Fruit fly (Drosophila melanogaster): Measurements from ENCODE around the gene CG7632.

CG7632 gene

dm6 chr3L:21292700-21293099, 11.8 kb upstream of the CG7632 start, which contains the start of gene Cpr78Ca:
Cpr78Ca (minus strand) TSS chr3L:21292800.
- TF ChIP-seq Crg-1 (GFP tag; optimal IDR thresholded peaks at IDR 0.05) (no peak), cic (GFP tag; optimal IDR thresholded peaks at IDR 0.05) (no peak), tj (GFP tag; optimal IDR thresholded peaks at IDR 0.05) (no peak), bab1 (GFP tag; optimal IDR thresholded peaks at IDR 0.05) (no peak), CG7045 (GFP tag; optimal IDR thresholded peaks at IDR 0.05) (no peak), Mnt (GFP tag; optimal IDR thresholded peaks at IDR 0.05) (no peak), CG5204 (GFP tag; optimal IDR thresholded peaks at IDR 0.05) (no peak), CG14711 (tag; optimal IDR thresholded peaks at IDR 0.05) (no peak), CG7101 (tag; optimal IDR thresholded peaks at IDR 0.05) (no peak), Hr96 (GFP tag; optimal IDR thresholded peaks at IDR 0.05) (no peak), kay (GFP tag; ENCODE audit: borderline replicate concordance) (no peak), pad (GFP tag; optimal IDR thresholded peaks at IDR 0.05) (no peak), cnc (optimal IDR thresholded peaks at IDR 0.05) (no peak), CG33017 (tag; optimal IDR thresholded peaks at IDR 0.05) (no peak), CG1620 (GFP tag; optimal IDR thresholded peaks at IDR 0.05) (no peak), CG12768 (GFP tag; optimal IDR thresholded peaks at IDR 0.05) (no peak), Clk (GFP tag; optimal IDR thresholded peaks at IDR 0.05) (no peak), CG11617 (GFP tag; optimal IDR thresholded peaks at IDR 0.05) (no peak), ovo (GFP tag; optimal IDR thresholded peaks at IDR 0.05) (no peak)

dm6 chr3L:21294202-21294601, 10.3 kb upstream of the CG7632 start, which contains the start of gene Cpr78Cb:
Cpr78Cb (plus strand) TSS chr3L:21294492.
- no peak for TF ChIP-seq Clk (GFP tag; optimal IDR thresholded peaks at IDR 0.05)
- no peak for TF ChIP-seq pad (GFP tag; optimal IDR thresholded peaks at IDR 0.05)
- no peak for TF ChIP-seq cnc (optimal IDR thresholded peaks at IDR 0.05)
- no peak for TF ChIP-seq Hr96 (GFP tag; optimal IDR thresholded peaks at IDR 0.05)
- no peak for TF ChIP-seq CG12768 (GFP tag; optimal IDR thresholded peaks at IDR 0.05)
- TF ChIP-seq CG1620 (GFP tag; optimal IDR thresholded peaks at IDR 0.05): no peak
- TF ChIP-seq CG7101 (tag; optimal IDR thresholded peaks at IDR 0.05): no peak
- TF ChIP-seq Mnt (GFP tag; optimal IDR thresholded peaks at IDR 0.05): no peak
- no peak for TF ChIP-seq cic (GFP tag; optimal IDR thresholded peaks at IDR 0.05)
- no peak for TF ChIP-seq kay (GFP tag; ENCODE audit: borderline replicate concordance)
- TF ChIP-seq CG5204 (GFP tag; optimal IDR thresholded peaks at IDR 0.05): no peak
- no peak for TF ChIP-seq toe (GFP tag; optimal IDR thresholded peaks at IDR 0.05)
- TF ChIP-seq Crg-1 (GFP tag; optimal IDR thresholded peaks at IDR 0.05): no peak
- TF ChIP-seq CG33017 (tag; optimal IDR thresholded peaks at IDR 0.05): no peak
- TF ChIP-seq ovo (GFP tag; optimal IDR thresholded peaks at IDR 0.05): no peak

dm6 chr3L:21297703-21298102, 6.8 kb upstream of the CG7632 start, which contains the start of gene Edg78E:
Edg78E (minus strand) TSS chr3L:21297803.
- TF ChIP-seq CG33017 (tag; optimal IDR thresholded peaks at IDR 0.05) (no peak), pad (GFP tag; optimal IDR thresholded peaks at IDR 0.05) (no peak), CG14711 (tag; optimal IDR thresholded peaks at IDR 0.05) (no peak), CG7045 (GFP tag; optimal IDR thresholded peaks at IDR 0.05) (no peak), CG1620 (GFP tag; optimal IDR thresholded peaks at IDR 0.05) (no peak), Clk (GFP tag; optimal IDR thresholded peaks at IDR 0.05) (no peak), Hr96 (GFP tag; optimal IDR thresholded peaks at IDR 0.05) (no peak), CG12768 (GFP tag; optimal IDR thresholded peaks at IDR 0.05) (no peak), CG11617 (GFP tag; optimal IDR thresholded peaks at IDR 0.05) (no peak), cic (GFP tag; optimal IDR thresholded peaks at IDR 0.05) (no peak), CG5204 (GFP tag; optimal IDR thresholded peaks at IDR 0.05) (no peak), cnc (optimal IDR thresholded peaks at IDR 0.05) (no peak), tj (GFP tag; optimal IDR thresholded peaks at IDR 0.05) (no peak), Crg-1 (GFP tag; optimal IDR thresholded peaks at IDR 0.05) (no peak), ovo (GFP tag; optimal IDR thresholded peaks at IDR 0.05) (no peak), kay (GFP tag; ENCODE audit: borderline replicate concordance) (no peak)

DNA sequence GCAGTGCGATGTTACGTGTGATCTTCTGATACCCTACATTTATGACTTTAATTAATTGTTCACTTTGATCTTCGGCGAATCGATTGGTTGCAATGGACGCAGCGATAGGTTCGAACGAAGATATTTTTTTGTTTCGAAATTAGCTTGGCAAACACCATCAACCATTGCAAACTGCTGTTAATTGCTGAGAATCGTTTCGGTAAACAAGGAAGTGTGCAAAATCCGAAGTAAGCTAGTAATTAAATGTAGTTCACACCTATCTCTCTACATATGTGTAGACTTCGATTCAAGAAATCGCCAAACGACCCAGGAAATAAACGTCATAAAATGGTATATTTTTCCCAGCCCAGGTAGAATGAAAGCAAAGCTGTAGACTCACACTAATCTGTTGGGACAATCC, 6.1 kb upstream of the CG7632 start, which contains the start of gene CG43702:
TSS of gene CG43702 (plus strand) at position 301 of the 400 bp plus-strand sequence.
- TF ChIP-seq CG14711 (tag; optimal IDR thresholded peaks at IDR 0.05) (no peak), cic (GFP tag; optimal IDR thresholded peaks at IDR 0.05) (no peak), CG7101 (tag; optimal IDR thresholded peaks at IDR 0.05) (no peak), toe (GFP tag; optimal IDR thresholded peaks at IDR 0.05) (no peak), Hr96 (GFP tag; optimal IDR thresholded peaks at IDR 0.05) (no peak), CG5204 (GFP tag; optimal IDR thresholded peaks at IDR 0.05) (no peak), ovo (GFP tag; optimal IDR thresholded peaks at IDR 0.05) (no peak), CG1620 (GFP tag; optimal IDR thresholded peaks at IDR 0.05) (no peak), kay (GFP tag; ENCODE audit: borderline replicate concordance) (no peak), CG12768 (GFP tag; optimal IDR thresholded peaks at IDR 0.05) (no peak), tj (GFP tag; optimal IDR thresholded peaks at IDR 0.05) (no peak), Mnt (GFP tag; optimal IDR thresholded peaks at IDR 0.05) (no peak), CG11617 (GFP tag; optimal IDR thresholded peaks at IDR 0.05) (no peak), Clk (GFP tag; optimal IDR thresholded peaks at IDR 0.05) (no peak), CG33017 (tag; optimal IDR thresholded peaks at IDR 0.05) (no peak), cnc (optimal IDR thresholded peaks at IDR 0.05) (no peak), bab1 (GFP tag; optimal IDR thresholded peaks at IDR 0.05) (no peak), pad (GFP tag; optimal IDR thresholded peaks at IDR 0.05) (no peak), Crg-1 (GFP tag; optimal IDR thresholded peaks at IDR 0.05) (no peak), CG7045 (GFP tag; optimal IDR thresholded peaks at IDR 0.05) (no peak)

- TF ChIP-seq CG14711 (tag; optimal IDR thresholded peaks at IDR 0.05) (no peak), ovo (GFP tag; optimal IDR thresholded peaks at IDR 0.05) (no peak), kay (GFP tag; ENCODE audit: borderline replicate concordance) (no peak), pad (GFP tag; optimal IDR thresholded peaks at IDR 0.05) (no peak), bab1 (GFP tag; optimal IDR thresholded peaks at IDR 0.05) (no peak), Clk (GFP tag; optimal IDR thresholded peaks at IDR 0.05) (no peak), Crg-1 (GFP tag; optimal IDR thresholded peaks at IDR 0.05) (no peak)
These were observed 5.3 kb upstream of the CG7632 start for dm6 chr3L:21299203-21299602.

dm6 chr3L:21300280-21300679, 4.2 kb upstream of the CG7632 start, which contains the start of gene Cpr78Cc:
Cpr78Cc (plus strand) TSS chr3L:21300580.
- no peak for TF ChIP-seq cic (GFP tag; optimal IDR thresholded peaks at IDR 0.05)
